Worm (Caenorhabditis elegans): ENCODE measurements around the gene C25H3.16.

Gene C25H3.16

ce11 chrII:5693893-5694292 is 27.8 kb downstream of the C25H3.16 start, which contains the start of gene C25H3.3:
C25H3.3 (plus strand) TSS chrII:5694193.
- TF ChIP-seq aha-1 (tag) (peak; percentile 77), nhr-25 (tag; optimal IDR thresholded peaks at IDR 0.05; ENCODE audit: borderline replicate concordance, insufficient read depth) (no peak), hlh-30 (tag; optimal IDR thresholded peaks at IDR 0.05; ENCODE audit: insufficient read depth) (no peak), arid-1 (GFP tag; conservative IDR thresholded peaks at IDR 0.05) (no peak)

- TF ChIP-seq tra-1 (GFP tag; IDR thresholded peaks at IDR 0.05) (no peak), unc-62 (GFP tag; optimal IDR thresholded peaks at IDR 0.05 in 1 of 2) (no peak), unc-62 (tag; optimal IDR thresholded peaks at IDR 0.05) (no peak), dmd-6 (GFP tag; IDR thresholded peaks at IDR 0.05) (no peak), zag-1 (tag; optimal IDR thresholded peaks at IDR 0.05) (no peak), gei-8 (GFP tag; optimal IDR thresholded peaks at IDR 0.05) (no peak), duxl-1 (tag; optimal IDR thresholded peaks at IDR 0.05; ENCODE audit: poor library complexity) (no peak), ceh-32 (tag; optimal IDR thresholded peaks at IDR 0.05; ENCODE audit: poor library complexity) (no peak), tag-97 (GFP tag; IDR thresholded peaks at IDR 0.05) (no peak), rbr-2 (tag; optimal IDR thresholded peaks at IDR 0.05) (no peak), sdz-12 (GFP tag; optimal IDR thresholded peaks at IDR 0.05) (no peak)
Observed at ce11 chrII:5694798-5695197, 28.7 kb downstream of the C25H3.16 start, which contains the start of gene C25H3.14. C25H3.14 (plus strand) TSS chrII:5695098.

ce11 chrII:5696218-5696617 is 30.1 kb downstream of the C25H3.16 start:
- TF ChIP-seq lsy-2 (tag; optimal IDR thresholded peaks at IDR 0.05) (no peak), tag-97 (GFP tag; IDR thresholded peaks at IDR 0.05) (no peak), unc-62 (GFP tag; optimal IDR thresholded peaks at IDR 0.05 in 1 of 2) (peak in 1 of 2 experiments; percentile 91), unc-62 (tag; optimal IDR thresholded peaks at IDR 0.05) (no peak), daf-16 (GFP tag; optimal IDR thresholded peaks at IDR 0.05) (no peak), daf-16 (tag; optimal IDR thresholded peaks at IDR 0.05) (no peak), nhr-25 (tag; optimal IDR thresholded peaks at IDR 0.05; ENCODE audit: borderline replicate concordance, insufficient read depth) (no peak), ces-1 (GFP tag; optimal IDR thresholded peaks at IDR 0.05) (no peak)

- TF ChIP-seq aha-1 (tag) = peak; percentile 56
- peak in 1 of 2 experiments; percentile 62 for TF ChIP-seq unc-62 (GFP tag; optimal IDR thresholded peaks at IDR 0.05 in 1 of 2)
- TF ChIP-seq unc-62 (tag; optimal IDR thresholded peaks at IDR 0.05) = no peak
- no peak for TF ChIP-seq nhr-48 (tag; optimal IDR thresholded peaks at IDR 0.05)
- no peak for TF ChIP-seq ZK337.2 (GFP tag; IDR thresholded peaks at IDR 0.05)
Observed at ce11 chrII:5697338-5697737, 31.2 kb downstream of the C25H3.16 start.

ce11 chrII:5698254-5698653 is 32.2 kb downstream of the C25H3.16 start:
- no peak for TF ChIP-seq sdz-12 (GFP tag; optimal IDR thresholded peaks at IDR 0.05)
- no peak for TF ChIP-seq ztf-7 (tag; optimal IDR thresholded peaks at IDR 0.05)
- TF ChIP-seq hlh-30 (tag; optimal IDR thresholded peaks at IDR 0.05; ENCODE audit: insufficient read depth) = peak; percentile 90
- peak; percentile 70 for TF ChIP-seq nhr-28 (tag; optimal IDR thresholded peaks at IDR 0.05)
- peak; percentile 30 for TF ChIP-seq nhr-6 (tag; optimal IDR thresholded peaks at IDR 0.05)
- TF ChIP-seq lin-39 (tag; optimal IDR thresholded peaks at IDR 0.05) = no peak
- TF ChIP-seq nhr-41 (GFP tag; IDR thresholded peaks at IDR 0.05) = no peak
- TF ChIP-seq F49E8.2 (tag; optimal IDR thresholded peaks at IDR 0.05; ENCODE audit: borderline replicate concordance) = no peak
- no peak for TF ChIP-seq rbr-2 (tag; optimal IDR thresholded peaks at IDR 0.05)
- TF ChIP-seq mdl-1 (tag; optimal IDR thresholded peaks at IDR 0.05) = peak in 1 of 2 experiments; percentile 50
- no peak for TF ChIP-seq nhr-25 (tag; optimal IDR thresholded peaks at IDR 0.05; ENCODE audit: borderline replicate concordance, insufficient read depth)
- TF ChIP-seq zfp-2 (tag; optimal IDR thresholded peaks at IDR 0.05) = no peak
- no peak for TF ChIP-seq daf-19 (GFP tag; conservative IDR thresholded peaks at IDR 0.05)
- peak; percentile 47 for TF ChIP-seq nhr-11 (tag; optimal IDR thresholded peaks at IDR 0.05)
- peak; percentile 52 for TF ChIP-seq dve-1 (tag; optimal IDR thresholded peaks at IDR 0.05; ENCODE audit: insufficient read depth)
- TF ChIP-seq hlh-11 (tag; optimal IDR thresholded peaks at IDR 0.05) = peak; percentile 51
- TF ChIP-seq snpc-1.2 (GFP tag; IDR thresholded peaks at IDR 0.05) = no peak
- TF ChIP-seq nhr-77 (tag; optimal IDR thresholded peaks at IDR 0.05) = peak; percentile 21
- peak; percentile 78 for TF ChIP-seq dmd-6 (GFP tag; IDR thresholded peaks at IDR 0.05)
- peak; percentile 7 for TF ChIP-seq mep-1 (tag; optimal IDR thresholded peaks at IDR 0.05)
- TF ChIP-seq vab-7 (GFP tag; IDR thresholded peaks at IDR 0.05) = no peak
- peak; percentile 31 for TF ChIP-seq mxl-3 (GFP tag; optimal IDR thresholded peaks at IDR 0.05)
- TF ChIP-seq aha-1 (tag) = peak; percentile 80

Measured in whole organism, L4 larva.